Worm (Caenorhabditis elegans): Measurements from ENCODE around the gene cox-16.

cox-16 gene

ce11 chrV:5504295-5504694 is 31.7 kb downstream of the cox-16 start:
- TF ChIP-seq ztf-11 (tag; optimal IDR thresholded peaks at IDR 0.05), result no peak
- TF ChIP-seq nhr-67 (tag; optimal IDR thresholded peaks at IDR 0.05), result no peak
- TF ChIP-seq egl-5 (tag; optimal IDR thresholded peaks at IDR 0.05), result no peak
- no peak for TF ChIP-seq hmg-11 (tag; optimal IDR thresholded peaks at IDR 0.05)
- TF ChIP-seq elt-1 (tag; optimal IDR thresholded peaks at IDR 0.05), result no peak
- no peak for TF ChIP-seq mdl-1 (tag; optimal IDR thresholded peaks at IDR 0.05)
- TF ChIP-seq nhr-237 (tag; optimal IDR thresholded peaks at IDR 0.05), result no peak
- no peak for TF ChIP-seq R02D3.7 (tag; optimal IDR thresholded peaks at IDR 0.05)
- TF ChIP-seq egl-27 (tag; optimal IDR thresholded peaks at IDR 0.05), result no peak
- TF ChIP-seq fos-1 (tag; optimal IDR thresholded peaks at IDR 0.05), result no peak
- no peak for TF ChIP-seq eor-1 (tag; optimal IDR thresholded peaks at IDR 0.05)
- TF ChIP-seq mml-1 (tag; optimal IDR thresholded peaks at IDR 0.05), result no peak
- TF ChIP-seq elt-2 (tag; optimal IDR thresholded peaks at IDR 0.05), result no peak
- TF ChIP-seq ama-1 (optimal IDR thresholded peaks at IDR 0.05), result no peak
- no peak for TF ChIP-seq lin-39 (tag; optimal IDR thresholded peaks at IDR 0.05)
- TF ChIP-seq zag-1 (tag; optimal IDR thresholded peaks at IDR 0.05), result no peak
- TF ChIP-seq ceh-28 (tag; optimal IDR thresholded peaks at IDR 0.05), result no peak

ce11 chrV:5502701-5503100 is 33.3 kb downstream of the cox-16 start:
- TF ChIP-seq lsy-12 (tag; optimal IDR thresholded peaks at IDR 0.05) (no peak), ama-1 (optimal IDR thresholded peaks at IDR 0.05) (peak; percentile 66), sea-2 (GFP tag; optimal IDR thresholded peaks at IDR 0.05) (no peak), egl-27 (tag; optimal IDR thresholded peaks at IDR 0.05) (no peak), elt-2 (tag; optimal IDR thresholded peaks at IDR 0.05) (peak; percentile 18)

ce11 chrV:5499475-5499874 is 36.6 kb downstream of the cox-16 start:
- TF ChIP-seq nhr-23 (tag; optimal IDR thresholded peaks at IDR 0.05) (no peak), nfya-1 (tag; optimal IDR thresholded peaks at IDR 0.05; ENCODE audit: insufficient read depth) (peak; percentile 50)

ce11 chrV:5493447-5493846 is 42.6 kb downstream of the cox-16 start, which contains the start of gene T05C3.2:
T05C3.2 (plus strand) TSS chrV:5493747.
- no peak for TF ChIP-seq zag-1 (tag; optimal IDR thresholded peaks at IDR 0.05)
- TF ChIP-seq eor-1 (tag; optimal IDR thresholded peaks at IDR 0.05), result no peak
- TF ChIP-seq egl-27 (tag; optimal IDR thresholded peaks at IDR 0.05), result no peak

ce11 chrV:5490205-5490604 is 45.8 kb downstream of the cox-16 start, which contains the start of gene T05C3.6:
T05C3.6 (plus strand) TSS chrV:5490445.
- peak; percentile 90 for TF ChIP-seq pqm-1 (tag; optimal IDR thresholded peaks at IDR 0.05)
- peak; percentile 30 for TF ChIP-seq mdl-1 (tag; optimal IDR thresholded peaks at IDR 0.05)
- TF ChIP-seq jun-1 (tag; optimal IDR thresholded peaks at IDR 0.05), result peak; percentile 8
- peak; percentile 87 for TF ChIP-seq elt-2 (tag; optimal IDR thresholded peaks at IDR 0.05)
- TF ChIP-seq fos-1 (tag; optimal IDR thresholded peaks at IDR 0.05), result no peak
- no peak for TF ChIP-seq eor-1 (tag; optimal IDR thresholded peaks at IDR 0.05)

- TF ChIP-seq unc-62 (GFP tag; optimal IDR thresholded peaks at IDR 0.05), result no peak
- no peak for TF ChIP-seq nhr-43 (tag; optimal IDR thresholded peaks at IDR 0.05; ENCODE audit: poor library complexity, severe bottlenecking)
- TF ChIP-seq elt-2 (tag; optimal IDR thresholded peaks at IDR 0.05), result no peak
- TF ChIP-seq nhr-77 (tag; optimal IDR thresholded peaks at IDR 0.05), result no peak
- TF ChIP-seq nfya-1 (tag; optimal IDR thresholded peaks at IDR 0.05; ENCODE audit: insufficient read depth), result no peak
- no peak for TF ChIP-seq ceh-82 (tag; optimal IDR thresholded peaks at IDR 0.05)
- TF ChIP-seq egl-5 (tag; optimal IDR thresholded peaks at IDR 0.05), result no peak
- no peak for TF ChIP-seq tbx-2 (tag; optimal IDR thresholded peaks at IDR 0.05)
- no peak for TF ChIP-seq ztf-11 (tag; optimal IDR thresholded peaks at IDR 0.05)
- TF ChIP-seq mdl-1 (tag; optimal IDR thresholded peaks at IDR 0.05), result no peak
- TF ChIP-seq ceh-28 (tag; optimal IDR thresholded peaks at IDR 0.05), result no peak
- TF ChIP-seq nhr-28 (tag; optimal IDR thresholded peaks at IDR 0.05), result no peak
- no peak for TF ChIP-seq hmg-11 (tag; optimal IDR thresholded peaks at IDR 0.05)
These were observed 47.3 kb downstream of the cox-16 start, which contains the start of gene grl-18 for ce11 chrV:5488766-5489165. grl-18 (minus strand) TSS chrV:5488866.

- no peak for TF ChIP-seq pqm-1 (tag; optimal IDR thresholded peaks at IDR 0.05)
- no peak for TF ChIP-seq tbx-2 (tag; optimal IDR thresholded peaks at IDR 0.05)
These were observed 48.9 kb downstream of the cox-16 start for ce11 chrV:5487180-5487579.
